Fruit fly (Drosophila melanogaster) whole organism, adult: ENCODE results near the gene Reck.

Experiments used
- CG11617 ChIP-seq: fragments of 200-800 bp; sonication (Bioruptor generic); optimal IDR thresholded peaks from 2 replicates; lab custom pipeline; 2017; ENCODE audit warnings: mild to moderate bottlenecking, missing biosample characterization, missing genetic modification reagents, missing genetic modification characterization
- CG12768 ChIP-seq: fragments of 200-800 bp; sonication (Bioruptor generic); optimal IDR thresholded peaks from 2 replicates; lab custom pipeline; 2017; ENCODE audit warnings: missing biosample characterization, missing genetic modification characterization, mild to moderate bottlenecking, moderate library complexity, missing genetic modification reagents
- CG1620 ChIP-seq: fragments of 200-800 bp; sonication (Bioruptor generic); optimal IDR thresholded peaks from 2 replicates; lab custom pipeline; 2016; ENCODE audit warnings: missing biosample characterization, missing genetic modification characterization
- CG7045 ChIP-seq: fragments of 200-800 bp; sonication (Bioruptor generic); optimal IDR thresholded peaks from 2 replicates; lab custom pipeline; 2017; ENCODE audit warnings: missing biosample characterization, mild to moderate bottlenecking, missing genetic modification characterization
- CG7101 ChIP-seq: fragments of 200-800 bp; sonication (Bioruptor generic); optimal IDR thresholded peaks from 2 replicates; lab custom pipeline; 2018; ENCODE audit warnings: missing biosample characterization, mild to moderate bottlenecking, missing genetic modification characterization, moderate library complexity
- Crg-1 ChIP-seq: fragments of 200-800 bp; sonication (Bioruptor generic); optimal IDR thresholded peaks from 2 replicates; lab custom pipeline; 2016; ENCODE audit warnings: missing biosample characterization, missing genetic modification characterization
- Hr96 ChIP-seq: fragments of 200-800 bp; sonication (Bioruptor generic); optimal IDR thresholded peaks from 2 replicates; lab custom pipeline; 2016; ENCODE audit warnings: missing biosample characterization, missing genetic modification characterization
- bab1 ChIP-seq: fragments of 200-800 bp; sonication (Bioruptor generic); optimal IDR thresholded peaks from 3 replicates; lab custom pipeline; 2019; ENCODE audit warnings: missing biosample characterization, mild to moderate bottlenecking, missing genetic modification characterization, moderate library complexity
- cic ChIP-seq: fragments of 200-800 bp; sonication (Bioruptor generic); optimal IDR thresholded peaks from 2 replicates; lab custom pipeline; 2017; ENCODE audit warnings: missing biosample characterization, mild to moderate bottlenecking, missing genetic modification characterization, moderate library complexity
- kay ChIP-seq: fragments of 200-800 bp; sonication (Bioruptor generic); peaks from one replicate; lab custom pipeline; 2016; ENCODE audit warnings: missing biosample characterization, missing genetic modification characterization, borderline replicate concordance
- ovo ChIP-seq: fragments of 200-800 bp; sonication (Bioruptor generic); optimal IDR thresholded peaks from 2 replicates; lab custom pipeline; 2016; ENCODE audit warnings: missing biosample characterization, missing genetic modification characterization
- tj ChIP-seq: fragments of 200-800 bp; sonication (Bioruptor generic); optimal IDR thresholded peaks from 3 replicates; lab custom pipeline; 2017; ENCODE audit warnings: missing biosample characterization, mild to moderate bottlenecking, missing genetic modification characterization, moderate library complexity

DNA sequence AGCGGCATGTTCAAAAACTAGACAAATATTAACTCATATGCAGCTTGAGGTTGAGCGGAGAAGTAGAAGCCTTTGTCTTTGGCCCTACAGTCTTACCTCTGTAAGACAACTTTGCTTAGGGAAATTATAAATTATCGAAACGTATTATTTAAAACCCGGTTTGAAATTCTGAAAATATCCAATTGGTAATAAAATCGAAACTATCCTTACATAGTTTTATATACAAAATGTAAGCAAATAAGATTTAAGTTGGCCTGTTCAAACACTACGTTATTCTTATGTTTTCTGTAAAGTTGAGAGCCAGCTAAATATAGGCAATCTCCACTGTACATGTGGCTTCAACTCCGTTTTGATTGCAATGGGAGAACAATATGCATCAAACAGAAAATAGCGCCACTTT, 566 bp downstream of the Reck start:
- no peak for TF ChIP-seq cic (GFP tag; lab: Kevin White, UChicago)
- TF ChIP-seq Crg-1 (GFP tag; lab: Kevin White, UChicago): no peak
- no peak for TF ChIP-seq CG7101
- no peak for TF ChIP-seq CG12768 (GFP tag; lab: Kevin White, UChicago)
- TF ChIP-seq kay (GFP tag; lab: Kevin White, UChicago): no peak
- TF ChIP-seq CG1620 (GFP tag; lab: Kevin White, UChicago): no peak
- TF ChIP-seq tj (GFP tag; lab: Kevin White, UChicago): no peak
- no peak for TF ChIP-seq CG11617
- no peak for TF ChIP-seq CG7045 (GFP tag; lab: Kevin White, UChicago)
- TF ChIP-seq bab1 (GFP tag; lab: Kevin White, UChicago): no peak
- TF ChIP-seq Hr96 (GFP tag; lab: Kevin White, UChicago): no peak
- TF ChIP-seq ovo (GFP tag; lab: Kevin White, UChicago): no peak
